Worm (Caenorhabditis elegans) whole organism, L1 larva: ENCODE data around the gene C05B5.2.
A peak's percentile ranks its signal among the peaks of the same experiment; 100 is the strongest.

ENCODE experiments used
- F16B12.6 ChIP-seq: fragments of 150-350 bp; optimal IDR thresholded peaks from 2 replicates; lab custom pipeline; 2014; ENCODE audit warnings: missing biosample characterization, missing genetic modification characterization
- aly-2 ChIP-seq: fragments of 150-350 bp; optimal IDR thresholded peaks from 2 replicates; lab custom pipeline; 2014; ENCODE audit warnings: missing biosample characterization, missing genetic modification characterization
- blmp-1 ChIP-seq: fragments of 150-350 bp; optimal IDR thresholded peaks from 2 replicates; lab custom pipeline; 2014; ENCODE audit warnings: missing biosample characterization, missing genetic modification characterization
- ceh-63 ChIP-seq: fragments of 200-800 bp; sonication (Bioruptor generic); optimal IDR thresholded peaks from 2 replicates; lab custom pipeline; 2018; ENCODE audit warnings: mild to moderate bottlenecking, missing genetic modification characterization, missing compliant biosample characterization
- ceh-82 ChIP-seq, 3 experiments: fragments of 150-350 bp in 1 of 3; sonication (generic microtip) in 2 of 3; optimal IDR thresholded peaks; 2 replicates each; lab custom pipeline; 2014 to 2017; ENCODE audit warnings: missing biosample characterization in 3 of 3, missing genetic modification characterization in 3 of 3
- ceh-88 ChIP-seq: fragments of 200-800 bp; sonication (Bioruptor generic); IDR thresholded peaks from 2 replicates; pipeline ENCODE4 v1.3.6; 2022; ENCODE audit warnings: missing genetic modification characterization, missing compliant biosample characterization
- ceh-90 ChIP-seq: sonication (generic microtip); optimal IDR thresholded peaks from 2 replicates; lab custom pipeline; 2016; ENCODE audit warnings: missing genetic modification characterization, missing compliant biosample characterization
- efl-1 ChIP-seq, 4 experiments: fragments of 150-350 bp; optimal IDR thresholded peaks in 3 of 4; peaks in 1 of 4; 1 replicate in 1 of 4; 2 replicates in 3 of 4; lab custom pipeline; 2014; ENCODE audit warnings: missing biosample characterization in 2 of 4, missing genetic modification characterization in 2 of 4, missing genetic modification reagents in 2 of 4
- efl-3 ChIP-seq: fragments of 200-800 bp; sonication (Bioruptor generic); optimal IDR thresholded peaks from 2 replicates; lab custom pipeline; 2018; ENCODE audit warnings: mild to moderate bottlenecking, missing genetic modification characterization, missing compliant biosample characterization
- egl-13 ChIP-seq: sonication (generic microtip); optimal IDR thresholded peaks from 2 replicates; lab custom pipeline; 2016; ENCODE audit warnings: missing genotype, missing genetic modification reagents, missing genetic modification characterization, missing compliant biosample characterization
- egl-27 ChIP-seq, 2 experiments: fragments of 150-350 bp in 1 of 2; sonication (generic microtip); optimal IDR thresholded peaks; 3 replicates each; lab custom pipeline; 2017 to 2018; ENCODE audit warnings: missing biosample characterization in 2 of 2, missing genetic modification characterization in 2 of 2, missing genetic modification reagents in 2 of 2
- ets-5 ChIP-seq: fragments of 200-800 bp; sonication (Bioruptor generic); IDR thresholded peaks from 2 replicates; pipeline ENCODE4 v1.3.6; 2022; ENCODE audit warnings: missing genetic modification characterization, missing compliant biosample characterization
- fkh-8 ChIP-seq: sonication (generic microtip); optimal IDR thresholded peaks from 2 replicates; lab custom pipeline; 2016; ENCODE audit warnings: mild to moderate bottlenecking, missing genetic modification characterization, missing compliant biosample characterization
- fos-1 ChIP-seq: fragments of 150-350 bp; optimal IDR thresholded peaks from 2 replicates; lab custom pipeline; 2014; ENCODE audit warnings: missing biosample characterization, missing genetic modification characterization
- grh-1 ChIP-seq: fragments of 200-800 bp; sonication (Bioruptor generic); IDR thresholded peaks from 2 replicates; pipeline ENCODE4 v1.3.6; 2022; ENCODE audit warnings: missing genetic modification reagents, missing genetic modification characterization, missing compliant biosample characterization
- hlh-4 ChIP-seq: sonication (generic microtip); optimal IDR thresholded peaks from 2 replicates; lab custom pipeline; 2016; ENCODE audit warnings: mild to moderate bottlenecking, missing genetic modification characterization, missing compliant biosample characterization
- hpl-2 ChIP-seq: fragments of 150-350 bp; optimal IDR thresholded peaks from 2 replicates; lab custom pipeline; 2014; ENCODE audit warnings: missing biosample characterization, missing genetic modification reagents, missing genetic modification characterization
- isw-1 ChIP-seq: fragments of 200-800 bp; sonication (Bioruptor generic); IDR thresholded peaks from 2 replicates; pipeline ENCODE4 v1.3.6; 2022; ENCODE audit warnings: missing genetic modification characterization, missing compliant biosample characterization
- jun-1 ChIP-seq: fragments of 150-350 bp; optimal IDR thresholded peaks from 2 replicates; lab custom pipeline; 2014; ENCODE audit warnings: missing biosample characterization, missing genetic modification reagents, missing genetic modification characterization
- lin-13 ChIP-seq: fragments of 150-350 bp; optimal IDR thresholded peaks from 2 replicates; lab custom pipeline; 2014; ENCODE audit warnings: missing biosample characterization, missing genetic modification reagents, missing genetic modification characterization
- lin-15B ChIP-seq: fragments of 150-350 bp; sonication (generic microtip); optimal IDR thresholded peaks from 3 replicates; lab custom pipeline; 2014; ENCODE audit warnings: missing biosample characterization, missing genetic modification characterization
- lin-35 ChIP-seq, 2 experiments: fragments of 150-350 bp; optimal IDR thresholded peaks; 2 replicates each; lab custom pipeline; 2014; ENCODE audit warnings: missing biosample characterization in 2 of 2, missing genetic modification characterization in 2 of 2, missing genetic modification reagents in 2 of 2
- mdl-1 ChIP-seq, 2 experiments: fragments of 150-350 bp; optimal IDR thresholded peaks; 2 replicates each; lab custom pipeline; 2014 to 2017; ENCODE audit warnings: missing biosample characterization in 2 of 2, missing genetic modification characterization in 2 of 2, inconsistent platforms in 1 of 2
- mef-2 ChIP-seq: fragments of 150-350 bp; optimal IDR thresholded peaks from 2 replicates; lab custom pipeline; 2014; ENCODE audit warnings: missing biosample characterization, missing genetic modification characterization
- nhr-11 ChIP-seq: fragments of 150-350 bp; optimal IDR thresholded peaks from 2 replicates; lab custom pipeline; 2014; ENCODE audit warnings: missing biosample characterization, missing genetic modification characterization
- nhr-12 ChIP-seq: sonication (generic microtip); optimal IDR thresholded peaks from 2 replicates; lab custom pipeline; 2017; ENCODE audit warnings: missing biosample characterization, missing genetic modification characterization
- nhr-20 ChIP-seq: sonication (generic microtip); optimal IDR thresholded peaks from 2 replicates; lab custom pipeline; 2016; ENCODE audit warnings: mild to moderate bottlenecking, missing genetic modification characterization, missing compliant biosample characterization
- nhr-28 ChIP-seq: fragments of 150-350 bp; optimal IDR thresholded peaks from 2 replicates; lab custom pipeline; 2014; ENCODE audit warnings: missing biosample characterization, missing genetic modification characterization
- nhr-47 ChIP-seq: sonication (generic microtip); optimal IDR thresholded peaks from 2 replicates; lab custom pipeline; 2016; ENCODE audit warnings: mild to moderate bottlenecking, missing genetic modification characterization, moderate library complexity, missing compliant biosample characterization
- nhr-71 ChIP-seq: sonication (generic microtip); optimal IDR thresholded peaks from 2 replicates; lab custom pipeline; 2016; ENCODE audit warnings: mild to moderate bottlenecking, missing genetic modification characterization, moderate library complexity, missing compliant biosample characterization
- nhr-84 ChIP-seq: sonication (generic microtip); optimal IDR thresholded peaks from 2 replicates; lab custom pipeline; 2017; ENCODE audit warnings: missing biosample characterization, missing genetic modification characterization
- pqm-1 ChIP-seq: sonication (generic microtip); optimal IDR thresholded peaks from 3 replicates; lab custom pipeline; 2017; ENCODE audit warnings: missing biosample characterization, missing genetic modification characterization
- skn-1 ChIP-seq: fragments of 150-350 bp; optimal IDR thresholded peaks from 2 replicates; lab custom pipeline; 2014; ENCODE audit warnings: missing biosample characterization, missing genetic modification characterization
- snpc-4 ChIP-seq: fragments of 150-350 bp; optimal IDR thresholded peaks from 2 replicates; lab custom pipeline; 2014; ENCODE audit warnings: missing biosample characterization, missing genetic modification characterization
- sox-4 ChIP-seq: sonication (generic microtip); optimal IDR thresholded peaks from 2 replicates; lab custom pipeline; 2016; ENCODE audit warnings: missing genetic modification characterization, missing compliant biosample characterization
- sptf-1 ChIP-seq: fragments of 150-350 bp; optimal IDR thresholded peaks from 2 replicates; lab custom pipeline; 2014; ENCODE audit warnings: missing biosample characterization, missing genetic modification characterization
- sup-37 ChIP-seq: fragments of 200-800 bp; sonication (Bioruptor generic); optimal IDR thresholded peaks from 2 replicates; lab custom pipeline; 2018; ENCODE audit warnings: mild to moderate bottlenecking, missing genetic modification characterization, missing compliant biosample characterization
- swsn-7 ChIP-seq: sonication (generic microtip); optimal IDR thresholded peaks from 2 replicates; lab custom pipeline; 2016; ENCODE audit warnings: missing genetic modification characterization, missing compliant biosample characterization
- tbx-2 ChIP-seq: sonication (generic microtip); optimal IDR thresholded peaks from 2 replicates; lab custom pipeline; 2016; ENCODE audit warnings: missing genetic modification characterization, missing compliant biosample characterization
- unc-130 ChIP-seq: fragments of 150-350 bp; optimal IDR thresholded peaks from 2 replicates; lab custom pipeline; 2017; ENCODE audit warnings: missing biosample characterization, missing genetic modification characterization, inconsistent platforms
- unc-62 ChIP-seq: fragments of 150-350 bp; optimal IDR thresholded peaks from 2 replicates; lab custom pipeline; 2014; ENCODE audit warnings: missing biosample characterization, missing genetic modification reagents, missing genetic modification characterization
- unc-98 ChIP-seq: fragments of 200-800 bp; sonication (Bioruptor generic); IDR thresholded peaks from 2 replicates; pipeline ENCODE4 v1.3.6; 2022; ENCODE audit warnings: missing genetic modification characterization, missing compliant biosample characterization
- xbp-1 ChIP-seq: sonication (generic microtip); optimal IDR thresholded peaks from 2 replicates; lab custom pipeline; 2016; ENCODE audit warnings: missing genetic modification characterization, missing compliant biosample characterization
- ztf-11 ChIP-seq, 2 experiments: sonication (generic microtip); optimal IDR thresholded peaks; 2 replicates each; lab custom pipeline; 2016 to 2017; ENCODE audit warnings: missing genetic modification characterization in 2 of 2, missing biosample characterization in 1 of 2, missing compliant biosample characterization in 1 of 2
- ztf-4 ChIP-seq: fragments of 150-350 bp; optimal IDR thresholded peaks from 2 replicates; lab custom pipeline; 2014; ENCODE audit warnings: missing biosample characterization, missing genetic modification characterization

C05B5.2 gene

DNA sequence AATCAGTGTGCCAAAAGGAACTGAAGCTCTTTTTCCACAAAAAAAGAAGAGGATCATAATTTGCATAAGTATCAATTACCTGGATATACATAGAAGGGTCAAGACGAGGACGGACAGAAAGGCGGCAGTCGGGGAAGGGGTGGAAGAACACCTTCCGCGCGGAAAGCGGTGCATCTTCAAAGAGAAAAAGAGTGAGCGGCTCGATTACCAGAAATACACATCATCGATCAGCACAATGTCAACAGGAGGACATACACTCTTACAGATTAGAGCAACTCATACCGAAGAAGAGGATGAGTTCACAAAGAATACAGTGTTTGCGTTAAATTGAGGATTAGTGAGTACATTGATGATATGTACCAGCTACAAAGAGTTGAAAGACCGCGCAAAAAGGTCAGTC is 31.0 kb downstream of the C05B5.2 start:
- TF ChIP-seq nhr-11 (tag; lab: Kevin White, UChicago) = no peak
- no peak for TF ChIP-seq mdl-1 (tag; optimal IDR thresholded peaks at IDR 0.05; lab: Kevin White, UChicago)
- TF ChIP-seq fkh-8 = no peak
- TF ChIP-seq ceh-63 (GFP tag; lab: Kevin White, UChicago) = no peak
- TF ChIP-seq pqm-1 (tag; lab: Kevin White, UChicago) = no peak
- TF ChIP-seq ceh-82 (tag; optimal IDR thresholded peaks at IDR 0.05; lab: Kevin White, UChicago) = no peak
- no peak for TF ChIP-seq snpc-4

DNA sequence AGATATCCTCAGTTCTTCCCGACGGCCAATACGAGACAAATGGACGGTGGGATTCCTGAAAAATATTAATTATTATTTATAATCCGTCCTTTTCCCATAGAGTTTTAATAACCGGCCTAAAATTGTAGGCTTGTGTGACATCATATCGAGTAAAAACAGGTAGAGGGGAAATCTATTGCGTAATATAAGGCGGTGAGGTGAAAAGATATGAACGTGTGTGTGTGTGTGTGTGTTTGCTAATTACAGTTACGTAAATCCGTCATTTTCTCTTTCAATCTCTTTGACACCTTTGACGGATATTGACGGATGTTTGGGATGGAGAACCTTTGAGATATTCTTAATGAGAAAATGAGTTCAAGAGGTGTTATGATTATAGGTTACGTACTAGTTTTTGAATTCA is 34.9 kb downstream of the C05B5.2 start:
- TF ChIP-seq blmp-1 = peak; percentile 39
- TF ChIP-seq efl-3 (GFP tag; lab: Kevin White, UChicago) = no peak
- no peak for TF ChIP-seq efl-1 (optimal IDR thresholded peaks at IDR 0.05; lab: Kevin White, UChicago)
- no peak for TF ChIP-seq efl-1 (GFP tag; optimal IDR thresholded peaks at IDR 0.05 in 1 of 2; lab: Kevin White, UChicago)

DNA sequence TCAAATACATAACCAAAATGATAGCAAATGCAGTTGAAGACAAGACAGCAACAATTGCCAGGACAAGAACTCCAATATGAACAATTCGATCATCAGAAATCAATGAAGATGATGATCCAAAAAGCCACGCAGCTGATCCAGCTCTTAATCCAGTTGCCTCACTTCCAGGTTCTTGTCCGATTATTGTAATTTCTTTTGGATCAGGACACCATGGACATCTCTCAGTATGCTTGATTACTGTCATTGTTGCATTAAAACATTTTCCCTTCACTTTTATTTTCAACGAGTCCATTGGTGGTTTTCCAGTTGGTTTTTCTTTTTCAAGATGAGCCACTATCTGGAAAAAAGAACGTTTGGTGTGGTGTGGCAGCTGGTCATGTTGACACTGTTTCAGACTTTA is 35.9 kb downstream of the C05B5.2 start:
- TF ChIP-seq nhr-84 (no peak), unc-130 (no peak), jun-1 (no peak), nhr-12 (tag; lab: Kevin White, UChicago) (no peak), skn-1 (tag; lab: Kevin White, UChicago) (no peak), fkh-8 (no peak), nhr-20 (tag; lab: Kevin White, UChicago) (no peak), ceh-63 (GFP tag; lab: Kevin White, UChicago) (no peak), mef-2 (tag; lab: Kevin White, UChicago) (no peak), ceh-88 (GFP tag; lab: Robert Waterston, UW) (no peak), ztf-11 (tag; optimal IDR thresholded peaks at IDR 0.05; lab: Kevin White, UChicago) (no peak), xbp-1 (tag; lab: Kevin White, UChicago) (no peak), unc-98 (GFP tag; lab: Robert Waterston, UW) (no peak), F16B12.6 (tag; lab: Kevin White, UChicago) (no peak), grh-1 (no peak), egl-27 (tag; optimal IDR thresholded peaks at IDR 0.05; lab: Kevin White, UChicago) (no peak), nhr-47 (tag; lab: Kevin White, UChicago) (no peak), swsn-7 (no peak)
- TF ChIP-seq, all 84 proteins: peak for 0

DNA sequence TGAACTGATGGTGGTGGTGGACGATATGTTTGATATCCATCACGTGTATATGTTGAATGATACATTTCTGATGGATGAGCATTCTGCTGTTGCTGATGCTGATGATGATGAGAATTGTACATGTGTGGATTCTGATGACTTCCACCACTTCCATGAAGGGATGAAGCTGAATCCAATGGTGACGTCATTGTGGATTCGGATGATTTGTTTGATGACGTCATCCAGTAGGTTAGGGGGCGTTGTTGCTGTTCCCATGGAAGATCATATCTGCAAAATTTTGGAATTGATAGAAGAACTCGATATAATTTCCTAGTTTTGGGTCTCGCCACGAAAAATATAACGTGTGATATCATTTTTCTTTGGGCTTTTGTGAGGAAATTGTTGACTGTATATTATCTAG is 36.9 kb downstream of the C05B5.2 start:
- TF ChIP-seq xbp-1 (tag; lab: Kevin White, UChicago) (no peak), ets-5 (GFP tag; lab: Robert Waterston, UW) (no peak), hpl-2 (GFP tag; lab: Kevin White, UChicago) (no peak), hlh-4 (no peak), sox-4 (tag; lab: Kevin White, UChicago) (no peak), sup-37 (no peak)

DNA sequence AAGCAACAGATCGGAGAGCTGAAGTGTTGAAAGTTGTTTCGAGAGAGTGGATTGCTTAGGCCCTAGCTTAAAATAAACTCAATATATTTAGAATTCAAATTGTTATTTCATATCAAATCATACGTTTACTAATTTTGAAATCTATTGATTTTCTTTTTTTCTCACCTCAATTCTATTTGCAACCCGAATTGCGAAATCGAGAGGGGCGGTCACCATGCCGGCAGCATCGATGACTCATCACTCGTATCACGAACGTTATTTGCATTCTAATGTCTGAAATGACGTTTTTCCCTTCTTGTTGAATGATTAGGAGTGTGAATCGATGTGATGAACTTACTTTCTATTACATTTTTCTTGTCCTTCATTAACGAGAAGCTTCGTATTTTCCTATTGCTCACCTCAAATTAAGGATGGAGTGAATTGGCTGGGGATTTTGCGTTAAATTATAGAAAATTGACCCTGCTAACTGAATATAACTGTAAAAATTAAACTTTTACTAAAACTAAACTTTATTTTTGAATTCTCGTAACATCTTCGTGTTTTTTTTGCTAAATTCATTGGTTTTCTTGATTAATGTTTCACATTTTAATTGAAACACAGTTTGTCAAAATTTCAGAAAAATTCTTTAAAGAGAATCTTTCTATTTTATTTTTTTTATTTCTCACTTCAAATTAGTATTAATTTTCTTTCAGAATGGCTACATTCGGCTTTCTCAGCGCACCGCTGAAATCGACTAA is 43.5 kb downstream of the C05B5.2 start, which contains the start of gene alx-1:
Gene alx-1, plus strand, starts transcription at position 687 of the 737 bp plus-strand sequence.
- TF ChIP-seq unc-98 (GFP tag; lab: Robert Waterston, UW) (no peak), unc-62 (GFP tag; lab: Kevin White, UChicago) (no peak), nhr-11 (tag; lab: Kevin White, UChicago) (no peak), blmp-1 (no peak), ceh-90 (tag; lab: Kevin White, UChicago) (no peak), lin-15B (tag; lab: Kevin White, UChicago) (no peak), fos-1 (tag; lab: Kevin White, UChicago) (peak; percentile 27), aly-2 (tag; lab: Kevin White, UChicago) (no peak), nhr-28 (tag; lab: Kevin White, UChicago) (no peak), nhr-71 (tag; lab: Kevin White, UChicago) (no peak), mdl-1 (tag; optimal IDR thresholded peaks at IDR 0.05; lab: Kevin White, UChicago) (no peak), mef-2 (tag; lab: Kevin White, UChicago) (no peak), tbx-2 (no peak), fkh-8 (no peak), isw-1 (GFP tag; lab: Robert Waterston, UW) (no peak), unc-130 (no peak), efl-3 (GFP tag; lab: Kevin White, UChicago) (no peak), egl-27 (tag; optimal IDR thresholded peaks at IDR 0.05; lab: Kevin White, UChicago) (no peak), sptf-1 (no peak), skn-1 (tag; lab: Kevin White, UChicago) (peak; percentile 69), ztf-4 (tag; lab: Kevin White, UChicago) (no peak), pqm-1 (tag; lab: Kevin White, UChicago) (no peak), egl-13 (tag; lab: Kevin White, UChicago) (no peak), lin-35 (GFP tag; optimal IDR thresholded peaks at IDR 0.05; lab: Kevin White, UChicago) (no peak), lin-13 (no peak)
